Worm (Caenorhabditis elegans) whole organism, mixed stage, embryonic: ENCODE results near the gene hbl-1.
A peak's percentile ranks its signal among the peaks of the same experiment; 100 is the strongest.

ENCODE experiments used
- M03D4.4 ChIP-seq: sonication (generic microtip); optimal IDR thresholded peaks from 2 replicates; lab custom pipeline; 2017; ENCODE audit warnings: mild to moderate bottlenecking, missing genetic modification characterization, missing compliant biosample characterization
- bed-3 ChIP-seq: fragments of 200-800 bp; sonication (Bioruptor generic); optimal IDR thresholded peaks from 3 replicates; lab custom pipeline; 2018; ENCODE audit warnings: mild to moderate bottlenecking, missing genetic modification characterization, moderate library complexity, missing compliant biosample characterization
- blmp-1 ChIP-seq: fragments of 150-350 bp; optimal IDR thresholded peaks from 2 replicates; lab custom pipeline; 2014; ENCODE audit warnings: missing biosample characterization, missing genetic modification characterization
- ceh-39 ChIP-seq: fragments of 150-350 bp; optimal IDR thresholded peaks from 2 replicates; lab custom pipeline; 2014; ENCODE audit warnings: missing biosample characterization, missing genetic modification characterization
- ceh-43 ChIP-seq: fragments of 200-800 bp; sonication (Bioruptor generic); optimal IDR thresholded peaks from 2 replicates; lab custom pipeline; 2018; ENCODE audit warnings: mild to moderate bottlenecking, missing genetic modification characterization, moderate library complexity, missing compliant biosample characterization
- ceh-83 ChIP-seq: fragments of 200-800 bp; sonication (Bioruptor generic); optimal IDR thresholded peaks from 2 replicates; lab custom pipeline; 2018; ENCODE audit warnings: mild to moderate bottlenecking, missing genetic modification characterization, missing compliant biosample characterization
- ces-1 ChIP-seq: fragments of 150-350 bp; optimal IDR thresholded peaks from 2 replicates; lab custom pipeline; 2014; ENCODE audit warnings: missing biosample characterization, missing genetic modification reagents, missing genetic modification characterization
- cnd-1 ChIP-seq: fragments of 200-800 bp; sonication (Bioruptor generic); optimal IDR thresholded peaks from 2 replicates; lab custom pipeline; 2018; ENCODE audit warnings: mild to moderate bottlenecking, missing genetic modification characterization, missing compliant biosample characterization
- drap-1 ChIP-seq: fragments of 200-800 bp; sonication (Bioruptor generic); optimal IDR thresholded peaks from 3 replicates; lab custom pipeline; 2018; ENCODE audit warnings: mild to moderate bottlenecking, missing genetic modification characterization, missing compliant biosample characterization
- elt-1 ChIP-seq: sonication (generic microtip); optimal IDR thresholded peaks from 2 replicates; lab custom pipeline; 2017; ENCODE audit warnings: missing genetic modification characterization, mild to moderate bottlenecking, missing compliant biosample characterization, antibody characterized with exemption, moderate library complexity, borderline replicate concordance; ENCODE audit not compliant: insufficient read depth
- elt-3 ChIP-seq: fragments of 150-350 bp; optimal IDR thresholded peaks from 2 replicates; lab custom pipeline; 2014; ENCODE audit warnings: missing biosample characterization, missing genetic modification characterization
- flh-1 ChIP-seq: fragments of 200-800 bp; sonication (Bioruptor generic); optimal IDR thresholded peaks from 2 replicates; lab custom pipeline; 2018; ENCODE audit warnings: mild to moderate bottlenecking, missing genetic modification characterization, moderate library complexity, missing compliant biosample characterization
- ham-2 ChIP-seq: fragments of 200-800 bp; sonication (Bioruptor generic); optimal IDR thresholded peaks from 2 replicates; lab custom pipeline; 2018; ENCODE audit warnings: mild to moderate bottlenecking, missing genetic modification characterization, missing compliant biosample characterization
- hlh-1 ChIP-seq: fragments of 150-350 bp; optimal IDR thresholded peaks from 2 replicates; lab custom pipeline; 2014; ENCODE audit warnings: missing biosample characterization, missing genetic modification reagents, missing genetic modification characterization
- lin-13 ChIP-seq: fragments of 150-350 bp; optimal IDR thresholded peaks from 2 replicates; lab custom pipeline; 2014; ENCODE audit warnings: missing biosample characterization, missing genetic modification characterization
- lsy-2 ChIP-seq: fragments of 150-350 bp; optimal IDR thresholded peaks from 2 replicates; lab custom pipeline; 2014; ENCODE audit warnings: missing biosample characterization, missing genetic modification characterization
- mab-5 ChIP-seq: fragments of 150-350 bp; optimal IDR thresholded peaks from 2 replicates; lab custom pipeline; 2014; ENCODE audit warnings: missing biosample characterization, missing genetic modification characterization
- mep-1 ChIP-seq: fragments of 150-350 bp; optimal IDR thresholded peaks from 2 replicates; lab custom pipeline; 2017; ENCODE audit warnings: missing biosample characterization, missing genetic modification reagents, missing genetic modification characterization, inconsistent platforms
- mls-2 ChIP-seq: sonication (generic microtip); optimal IDR thresholded peaks from 2 replicates; lab custom pipeline; 2016; ENCODE audit warnings: mild to moderate bottlenecking, missing genetic modification characterization, moderate library complexity, missing compliant biosample characterization
- nhr-12 ChIP-seq: fragments of 150-350 bp; optimal IDR thresholded peaks from 2 replicates; lab custom pipeline; 2014; ENCODE audit warnings: missing biosample characterization, missing genetic modification characterization
- nhr-2 ChIP-seq: fragments of 150-350 bp; optimal IDR thresholded peaks from 2 replicates; lab custom pipeline; 2014; ENCODE audit warnings: missing biosample characterization, missing genetic modification characterization
- nhr-237 ChIP-seq: fragments of 150-350 bp; optimal IDR thresholded peaks from 2 replicates; lab custom pipeline; 2014; ENCODE audit warnings: missing biosample characterization, missing genetic modification characterization
- nhr-28 ChIP-seq: fragments of 150-350 bp; optimal IDR thresholded peaks from 2 replicates; lab custom pipeline; 2014; ENCODE audit warnings: missing biosample characterization, missing genetic modification characterization
- nhr-76 ChIP-seq: sonication (generic microtip); optimal IDR thresholded peaks from 2 replicates; lab custom pipeline; 2017; ENCODE audit warnings: missing biosample characterization, missing genetic modification characterization
- pha-4 ChIP-seq: fragments of 150-350 bp; optimal IDR thresholded peaks from 2 replicates; lab custom pipeline; 2018; ENCODE audit warnings: missing biosample characterization, missing genetic modification reagents, missing genetic modification characterization
- sem-2 ChIP-seq: fragments of 200-800 bp; sonication (Bioruptor generic); optimal IDR thresholded peaks from 2 replicates; lab custom pipeline; 2018; ENCODE audit warnings: mild to moderate bottlenecking, missing genetic modification characterization, missing compliant biosample characterization
- snpc-4 ChIP-seq: fragments of 150-350 bp; optimal IDR thresholded peaks from 2 replicates; lab custom pipeline; 2014; ENCODE audit warnings: missing biosample characterization, missing genetic modification characterization
- sptf-1 ChIP-seq: sonication (generic microtip); optimal IDR thresholded peaks from 2 replicates; lab custom pipeline; 2017; ENCODE audit warnings: mild to moderate bottlenecking, missing genetic modification characterization, moderate library complexity, missing compliant biosample characterization
- tbx-8 ChIP-seq: fragments of 200-800 bp; sonication (Bioruptor generic); optimal IDR thresholded peaks from 2 replicates; lab custom pipeline; 2018; ENCODE audit warnings: mild to moderate bottlenecking, missing genetic modification characterization, moderate library complexity, missing compliant biosample characterization
- unc-120 ChIP-seq: sonication (generic microtip); optimal IDR thresholded peaks from 2 replicates; lab custom pipeline; 2017; ENCODE audit warnings: missing genetic modification characterization, missing compliant biosample characterization; ENCODE audit not compliant: poor library complexity, severe bottlenecking
- unc-39 ChIP-seq: fragments of 150-350 bp; optimal IDR thresholded peaks from 2 replicates; lab custom pipeline; 2014; ENCODE audit warnings: missing biosample characterization, missing genetic modification characterization
- unc-62 ChIP-seq: fragments of 150-350 bp; optimal IDR thresholded peaks from 2 replicates; lab custom pipeline; 2014; ENCODE audit warnings: missing biosample characterization, missing genetic modification reagents, missing genetic modification characterization
- zip-8 ChIP-seq: fragments of 150-350 bp; optimal IDR thresholded peaks from 2 replicates; lab custom pipeline; 2014; ENCODE audit warnings: missing biosample characterization, missing genetic modification characterization
- ztf-11 ChIP-seq: fragments of 150-350 bp; optimal IDR thresholded peaks from 2 replicates; lab custom pipeline; 2014; ENCODE audit warnings: missing biosample characterization, missing genetic modification characterization

hbl-1 gene

ce11 chrX:5836527-5836926, 14.6 kb downstream of the hbl-1 start:
- no peak for TF ChIP-seq unc-39
- TF ChIP-seq flh-1 (GFP tag; lab: Kevin White, UChicago), result no peak
- TF ChIP-seq ceh-39 (tag; lab: Kevin White, UChicago), result no peak
- no peak for TF ChIP-seq mls-2 (tag; lab: Kevin White, UChicago)
- TF ChIP-seq nhr-76 (tag; lab: Kevin White, UChicago), result no peak
- no peak for TF ChIP-seq mep-1
- TF ChIP-seq sem-2 (GFP tag; lab: Kevin White, UChicago), result no peak
- TF ChIP-seq unc-120 (tag; lab: Kevin White, UChicago), result no peak
- TF ChIP-seq snpc-4 (tag; lab: Kevin White, UChicago), result no peak
- no peak for TF ChIP-seq drap-1 (GFP tag; lab: Kevin White, UChicago)
- no peak for TF ChIP-seq unc-62 (GFP tag; lab: Kevin White, UChicago)
- no peak for TF ChIP-seq ceh-43 (GFP tag; lab: Kevin White, UChicago)
- TF ChIP-seq lin-13, result no peak
- TF ChIP-seq hlh-1 (tag; lab: Kevin White, UChicago), result no peak
- no peak for TF ChIP-seq elt-3
- TF ChIP-seq cnd-1, result no peak
- no peak for TF ChIP-seq ham-2 (GFP tag; lab: Kevin White, UChicago)

ce11 chrX:5837035-5837434, 15.1 kb downstream of the hbl-1 start:
- TF ChIP-seq hlh-1 (tag; lab: Kevin White, UChicago) (peak; percentile 95), unc-39 (no peak), unc-62 (GFP tag; lab: Kevin White, UChicago) (peak; percentile 83), lin-13 (no peak), M03D4.4 (tag; lab: Kevin White, UChicago) (no peak), tbx-8 (GFP tag; lab: Kevin White, UChicago) (no peak), cnd-1 (no peak), ceh-83 (GFP tag; lab: Kevin White, UChicago) (no peak), elt-3 (no peak), mls-2 (tag; lab: Kevin White, UChicago) (no peak), pha-4 (no peak), sem-2 (GFP tag; lab: Kevin White, UChicago) (no peak)
- TF ChIP-seq, all 35 proteins: peak for 2

- no peak for TF ChIP-seq pha-4
- no peak for TF ChIP-seq tbx-8 (GFP tag; lab: Kevin White, UChicago)
- TF ChIP-seq mep-1, result no peak
- no peak for TF ChIP-seq hlh-1 (tag; lab: Kevin White, UChicago)
- TF ChIP-seq cnd-1, result no peak
- TF ChIP-seq ham-2 (GFP tag; lab: Kevin White, UChicago), result no peak
- TF ChIP-seq sem-2 (GFP tag; lab: Kevin White, UChicago), result no peak
- no peak for TF ChIP-seq ceh-83 (GFP tag; lab: Kevin White, UChicago)
- TF ChIP-seq lsy-2 (tag; lab: Kevin White, UChicago), result no peak
- no peak for TF ChIP-seq drap-1 (GFP tag; lab: Kevin White, UChicago)
- TF ChIP-seq nhr-237, result no peak
- TF ChIP-seq ztf-11 (tag; lab: Kevin White, UChicago), result no peak
- no peak for TF ChIP-seq mls-2 (tag; lab: Kevin White, UChicago)
- TF ChIP-seq elt-3, result no peak
- no peak for TF ChIP-seq unc-39
- no peak for TF ChIP-seq nhr-2
- TF ChIP-seq M03D4.4 (tag; lab: Kevin White, UChicago), result no peak
These were observed 17.2 kb downstream of the hbl-1 start for ce11 chrX:5839143-5839542.

- TF ChIP-seq elt-3 (no peak), nhr-28 (no peak), unc-120 (tag; lab: Kevin White, UChicago) (no peak), sptf-1 (tag; lab: Kevin White, UChicago) (no peak), mep-1 (no peak), pha-4 (no peak), drap-1 (GFP tag; lab: Kevin White, UChicago) (no peak), lin-13 (no peak)
These were observed 17.7 kb downstream of the hbl-1 start, which contains the start of gene dct-11 for ce11 chrX:5839643-5840042. Gene dct-11, minus strand, starts transcription at chrX:5839778.

- TF ChIP-seq drap-1 (GFP tag; lab: Kevin White, UChicago) (peak; percentile 83), flh-1 (GFP tag; lab: Kevin White, UChicago) (no peak), ceh-39 (tag; lab: Kevin White, UChicago) (peak; percentile 95), pha-4 (peak; percentile 98), mls-2 (tag; lab: Kevin White, UChicago) (peak; percentile 86), ceh-43 (GFP tag; lab: Kevin White, UChicago) (no peak), nhr-237 (peak; percentile 94), elt-3 (peak; percentile 77), lsy-2 (tag; lab: Kevin White, UChicago) (peak; percentile 85), zip-8 (peak; percentile 61), nhr-2 (peak; percentile 68), nhr-28 (no peak), nhr-76 (tag; lab: Kevin White, UChicago) (peak; percentile 15), elt-1 (peak; percentile 58), mep-1 (peak; percentile 99), tbx-8 (GFP tag; lab: Kevin White, UChicago) (peak; percentile 64), hlh-1 (tag; lab: Kevin White, UChicago) (peak; percentile 87), ces-1 (GFP tag; lab: Kevin White, UChicago) (peak; percentile 53), unc-62 (GFP tag; lab: Kevin White, UChicago) (peak; percentile 93), mab-5 (peak; percentile 9), ham-2 (GFP tag; lab: Kevin White, UChicago) (peak; percentile 55), unc-120 (tag; lab: Kevin White, UChicago) (peak; percentile 82), sem-2 (GFP tag; lab: Kevin White, UChicago) (no peak), snpc-4 (tag; lab: Kevin White, UChicago) (no peak), blmp-1 (tag; lab: Kevin White, UChicago) (no peak), unc-39 (peak; percentile 80), M03D4.4 (tag; lab: Kevin White, UChicago) (peak; percentile 36), sptf-1 (tag; lab: Kevin White, UChicago) (peak; percentile 82), ceh-83 (GFP tag; lab: Kevin White, UChicago) (no peak), cnd-1 (peak; percentile 79), bed-3 (GFP tag; lab: Kevin White, UChicago) (no peak), lin-13 (peak; percentile 93), nhr-12 (tag; lab: Kevin White, UChicago) (peak; percentile 32)
These were observed 19.2 kb downstream of the hbl-1 start, which contains the start of gene puf-9 for ce11 chrX:5841060-5841642. Gene puf-9, plus strand, starts transcription at chrX:5841592.
